Worm (Caenorhabditis elegans) whole organism, L1 larva: ENCODE data around the gene F47G3.1.

Experiments
- C04F5.9 ChIP-seq: sonication (generic microtip); optimal IDR thresholded peaks from 2 replicates; lab custom pipeline; 2016; ENCODE audit warnings: missing genetic modification characterization, missing compliant biosample characterization
- C16A3.4 ChIP-seq: fragments of 150-350 bp; optimal IDR thresholded peaks from 2 replicates; lab custom pipeline; 2014; ENCODE audit warnings: missing biosample characterization, missing genetic modification characterization
- C34B4.2 ChIP-seq: sonication (generic microtip); optimal IDR thresholded peaks from 2 replicates; lab custom pipeline; 2017; ENCODE audit warnings: mild to moderate bottlenecking, missing genetic modification characterization, missing compliant biosample characterization
- F16B12.6 ChIP-seq: fragments of 150-350 bp; optimal IDR thresholded peaks from 2 replicates; lab custom pipeline; 2014; ENCODE audit warnings: missing biosample characterization, missing genetic modification characterization
- blmp-1 ChIP-seq: fragments of 150-350 bp; optimal IDR thresholded peaks from 2 replicates; lab custom pipeline; 2014; ENCODE audit warnings: missing biosample characterization, missing genetic modification characterization
- ceh-63 ChIP-seq: fragments of 200-800 bp; sonication (Bioruptor generic); optimal IDR thresholded peaks from 2 replicates; lab custom pipeline; 2018; ENCODE audit warnings: mild to moderate bottlenecking, missing genetic modification characterization, missing compliant biosample characterization
- ceh-8 ChIP-seq: fragments of 200-800 bp; sonication (Bioruptor generic); optimal IDR thresholded peaks from 2 replicates; lab custom pipeline; 2018; ENCODE audit warnings: mild to moderate bottlenecking, missing genetic modification characterization, moderate library complexity, missing compliant biosample characterization
- ceh-88 ChIP-seq: fragments of 200-800 bp; sonication (Bioruptor generic); IDR thresholded peaks from 2 replicates; pipeline ENCODE4 v1.3.6; 2022; ENCODE audit warnings: missing genetic modification characterization, missing compliant biosample characterization
- ceh-90 ChIP-seq: sonication (generic microtip); optimal IDR thresholded peaks from 2 replicates; lab custom pipeline; 2016; ENCODE audit warnings: missing genetic modification characterization, missing compliant biosample characterization
- ces-1 ChIP-seq: fragments of 150-350 bp; optimal IDR thresholded peaks from 2 replicates; lab custom pipeline; 2014; ENCODE audit warnings: missing biosample characterization, missing genetic modification reagents, missing genetic modification characterization
- dpl-1 ChIP-seq, 3 experiments: fragments of 150-350 bp in 2 of 3; sonication (generic microtip) in 1 of 3; optimal IDR thresholded peaks; 2 replicates each; lab custom pipeline; 2014 to 2017; ENCODE audit warnings: missing biosample characterization in 3 of 3, missing genetic modification characterization in 3 of 3, missing genetic modification reagents in 3 of 3
- egl-13 ChIP-seq: sonication (generic microtip); optimal IDR thresholded peaks from 2 replicates; lab custom pipeline; 2016; ENCODE audit warnings: missing genotype, missing genetic modification reagents, missing genetic modification characterization, missing compliant biosample characterization
- elt-2 ChIP-seq: sonication (generic microtip); optimal IDR thresholded peaks from 2 replicates; lab custom pipeline; 2016; ENCODE audit warnings: missing genetic modification characterization, mild to moderate bottlenecking, inconsistent platforms, missing compliant biosample characterization, missing genetic modification reagents
- elt-3 ChIP-seq, 6 experiments: fragments of 150-350 bp in 1 of 6; sonication (generic microtip); optimal IDR thresholded peaks; 2 replicates each; lab custom pipeline; 2017 to 2018; ENCODE audit warnings: missing biosample characterization in 6 of 6, missing genetic modification characterization in 6 of 6, inconsistent platforms in 1 of 6
- ets-5 ChIP-seq: fragments of 200-800 bp; sonication (Bioruptor generic); IDR thresholded peaks from 2 replicates; pipeline ENCODE4 v1.3.6; 2022; ENCODE audit warnings: missing genetic modification characterization, missing compliant biosample characterization
- fkh-4 ChIP-seq: sonication (generic microtip); optimal IDR thresholded peaks from 2 replicates; lab custom pipeline; 2016; ENCODE audit warnings: missing compliant biosample characterization, missing genetic modification characterization, borderline replicate concordance
- fkh-8 ChIP-seq: sonication (generic microtip); optimal IDR thresholded peaks from 2 replicates; lab custom pipeline; 2016; ENCODE audit warnings: mild to moderate bottlenecking, missing genetic modification characterization, missing compliant biosample characterization
- grh-1 ChIP-seq: fragments of 200-800 bp; sonication (Bioruptor generic); IDR thresholded peaks from 2 replicates; pipeline ENCODE4 v1.3.6; 2022; ENCODE audit warnings: missing genetic modification reagents, missing genetic modification characterization, missing compliant biosample characterization
- hlh-17 ChIP-seq: fragments of 200-800 bp; sonication (Bioruptor generic); optimal IDR thresholded peaks from 2 replicates; lab custom pipeline; 2018; ENCODE audit warnings: missing genetic modification characterization, mild to moderate bottlenecking, missing compliant biosample characterization, moderate library complexity, borderline replicate concordance
- hpl-2 ChIP-seq: fragments of 150-350 bp; optimal IDR thresholded peaks from 2 replicates; lab custom pipeline; 2014; ENCODE audit warnings: missing biosample characterization, missing genetic modification reagents, missing genetic modification characterization
- irx-1 ChIP-seq: sonication (generic microtip); optimal IDR thresholded peaks from 2 replicates; lab custom pipeline; 2016; ENCODE audit warnings: missing genetic modification characterization, missing compliant biosample characterization
- jun-1 ChIP-seq: fragments of 150-350 bp; optimal IDR thresholded peaks from 2 replicates; lab custom pipeline; 2014; ENCODE audit warnings: missing biosample characterization, missing genetic modification reagents, missing genetic modification characterization
- lin-13 ChIP-seq: fragments of 150-350 bp; optimal IDR thresholded peaks from 2 replicates; lab custom pipeline; 2014; ENCODE audit warnings: missing biosample characterization, missing genetic modification reagents, missing genetic modification characterization
- lin-15B ChIP-seq: fragments of 150-350 bp; sonication (generic microtip); optimal IDR thresholded peaks from 3 replicates; lab custom pipeline; 2014; ENCODE audit warnings: missing biosample characterization, missing genetic modification characterization
- lin-35 ChIP-seq, 2 experiments: fragments of 150-350 bp; optimal IDR thresholded peaks; 2 replicates each; lab custom pipeline; 2014; ENCODE audit warnings: missing biosample characterization in 2 of 2, missing genetic modification characterization in 2 of 2, missing genetic modification reagents in 2 of 2
- lin-39 ChIP-seq: fragments of 150-350 bp; optimal IDR thresholded peaks from 2 replicates; lab custom pipeline; 2014; ENCODE audit warnings: missing biosample characterization, missing genetic modification reagents, missing genetic modification characterization
- lir-3 ChIP-seq: sonication (generic microtip); optimal IDR thresholded peaks from 2 replicates; lab custom pipeline; 2016; ENCODE audit warnings: mild to moderate bottlenecking, missing genetic modification characterization, moderate library complexity, missing compliant biosample characterization; ENCODE audit not compliant: poor library complexity
- mdl-1 ChIP-seq, 2 experiments: fragments of 150-350 bp; optimal IDR thresholded peaks; 2 replicates each; lab custom pipeline; 2014 to 2017; ENCODE audit warnings: missing biosample characterization in 2 of 2, missing genetic modification characterization in 2 of 2, inconsistent platforms in 1 of 2
- mef-2 ChIP-seq: fragments of 150-350 bp; optimal IDR thresholded peaks from 2 replicates; lab custom pipeline; 2014; ENCODE audit warnings: missing biosample characterization, missing genetic modification characterization
- nhr-11 ChIP-seq: fragments of 150-350 bp; optimal IDR thresholded peaks from 2 replicates; lab custom pipeline; 2014; ENCODE audit warnings: missing biosample characterization, missing genetic modification characterization
- nhr-12 ChIP-seq: sonication (generic microtip); optimal IDR thresholded peaks from 2 replicates; lab custom pipeline; 2017; ENCODE audit warnings: missing biosample characterization, missing genetic modification characterization
- nhr-19 ChIP-seq: fragments of 200-800 bp; sonication (Bioruptor generic); conservative IDR thresholded peaks from 2 replicates; pipeline ENCODE4 v1.3.6; 2022; ENCODE audit warnings: missing genetic modification characterization, missing compliant biosample characterization
- nhr-20 ChIP-seq: sonication (generic microtip); optimal IDR thresholded peaks from 2 replicates; lab custom pipeline; 2016; ENCODE audit warnings: mild to moderate bottlenecking, missing genetic modification characterization, missing compliant biosample characterization
- nhr-237 ChIP-seq: fragments of 150-350 bp; optimal IDR thresholded peaks from 2 replicates; lab custom pipeline; 2014; ENCODE audit warnings: missing biosample characterization, missing genetic modification characterization
- nhr-47 ChIP-seq: sonication (generic microtip); optimal IDR thresholded peaks from 2 replicates; lab custom pipeline; 2016; ENCODE audit warnings: mild to moderate bottlenecking, missing genetic modification characterization, moderate library complexity, missing compliant biosample characterization
- nhr-71 ChIP-seq: sonication (generic microtip); optimal IDR thresholded peaks from 2 replicates; lab custom pipeline; 2016; ENCODE audit warnings: mild to moderate bottlenecking, missing genetic modification characterization, moderate library complexity, missing compliant biosample characterization
- nhr-76 ChIP-seq: sonication (generic microtip); optimal IDR thresholded peaks from 2 replicates; lab custom pipeline; 2017; ENCODE audit warnings: missing biosample characterization, missing genetic modification characterization
- nhr-84 ChIP-seq: sonication (generic microtip); optimal IDR thresholded peaks from 2 replicates; lab custom pipeline; 2017; ENCODE audit warnings: missing biosample characterization, missing genetic modification characterization
- nhr-85 ChIP-seq: sonication (generic microtip); peaks from one replicate; lab custom pipeline; 2016; ENCODE audit warnings: missing genetic modification characterization, inconsistent platforms, missing compliant biosample characterization
- rnt-1 ChIP-seq: sonication (generic microtip); optimal IDR thresholded peaks from 2 replicates; lab custom pipeline; 2016; ENCODE audit warnings: mild to moderate bottlenecking, missing genetic modification characterization, moderate library complexity, missing compliant biosample characterization
- snpc-4 ChIP-seq: fragments of 150-350 bp; optimal IDR thresholded peaks from 2 replicates; lab custom pipeline; 2014; ENCODE audit warnings: missing biosample characterization, missing genetic modification characterization
- sox-4 ChIP-seq: sonication (generic microtip); optimal IDR thresholded peaks from 2 replicates; lab custom pipeline; 2016; ENCODE audit warnings: missing genetic modification characterization, missing compliant biosample characterization
- sptf-1 ChIP-seq: fragments of 150-350 bp; optimal IDR thresholded peaks from 2 replicates; lab custom pipeline; 2014; ENCODE audit warnings: missing biosample characterization, missing genetic modification characterization
- sup-37 ChIP-seq: fragments of 200-800 bp; sonication (Bioruptor generic); optimal IDR thresholded peaks from 2 replicates; lab custom pipeline; 2018; ENCODE audit warnings: mild to moderate bottlenecking, missing genetic modification characterization, missing compliant biosample characterization
- swsn-7 ChIP-seq: sonication (generic microtip); optimal IDR thresholded peaks from 2 replicates; lab custom pipeline; 2016; ENCODE audit warnings: missing genetic modification characterization, missing compliant biosample characterization
- tbx-2 ChIP-seq: sonication (generic microtip); optimal IDR thresholded peaks from 2 replicates; lab custom pipeline; 2016; ENCODE audit warnings: missing genetic modification characterization, missing compliant biosample characterization
- tlp-1 ChIP-seq: fragments of 150-350 bp; optimal IDR thresholded peaks from 2 replicates; lab custom pipeline; 2014; ENCODE audit warnings: missing biosample characterization, missing genetic modification characterization
- unc-130 ChIP-seq: fragments of 150-350 bp; optimal IDR thresholded peaks from 2 replicates; lab custom pipeline; 2017; ENCODE audit warnings: missing biosample characterization, missing genetic modification characterization, inconsistent platforms
- unc-30 ChIP-seq: sonication (generic microtip); optimal IDR thresholded peaks from 2 replicates; lab custom pipeline; 2017; ENCODE audit warnings: missing biosample characterization, missing genetic modification characterization
- unc-62 ChIP-seq: fragments of 150-350 bp; optimal IDR thresholded peaks from 2 replicates; lab custom pipeline; 2014; ENCODE audit warnings: missing biosample characterization, missing genetic modification reagents, missing genetic modification characterization
- vab-15 ChIP-seq: sonication (generic microtip); optimal IDR thresholded peaks from 2 replicates; lab custom pipeline; 2017; ENCODE audit warnings: missing genotype, mild to moderate bottlenecking, missing genetic modification characterization, missing compliant biosample characterization
- zag-1 ChIP-seq: fragments of 150-350 bp; optimal IDR thresholded peaks from 2 replicates; lab custom pipeline; 2014; ENCODE audit warnings: missing biosample characterization, missing genetic modification characterization
- zip-4 ChIP-seq: fragments of 200-800 bp; sonication (Bioruptor generic); optimal IDR thresholded peaks from 2 replicates; lab custom pipeline; 2018; ENCODE audit warnings: mild to moderate bottlenecking, missing genetic modification characterization, moderate library complexity, missing compliant biosample characterization
- ztf-4 ChIP-seq: fragments of 150-350 bp; optimal IDR thresholded peaks from 2 replicates; lab custom pipeline; 2014; ENCODE audit warnings: missing biosample characterization, missing genetic modification characterization

F47G3.1 gene

DNA sequence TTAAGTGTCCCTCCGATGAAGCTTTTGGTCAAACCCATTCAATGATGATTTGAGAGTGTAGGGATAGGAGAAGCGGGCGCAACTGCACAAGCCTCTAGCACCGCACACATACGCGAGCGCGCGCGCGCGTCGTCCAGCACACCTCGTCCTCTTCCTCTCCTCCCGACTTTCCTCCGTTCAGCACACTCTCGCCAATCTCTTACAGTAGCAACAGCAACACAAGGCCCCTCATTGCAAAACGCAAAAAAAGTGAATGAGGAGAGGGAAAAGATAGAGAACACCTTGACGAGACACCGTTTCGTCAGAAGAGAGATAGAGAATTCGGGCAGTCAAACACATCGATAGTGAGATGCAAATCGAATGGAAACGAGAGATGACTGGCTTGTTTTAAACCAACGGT, 46.9 kb downstream of the F47G3.1 start (continued):
- TF ChIP-seq ceh-8 (GFP tag; lab: Kevin White, UChicago): no peak
- TF ChIP-seq sup-37 (GFP tag; lab: Kevin White, UChicago): no peak
- TF ChIP-seq nhr-85: no peak
- no peak for TF ChIP-seq zag-1 (tag; lab: Kevin White, UChicago)
- no peak for TF ChIP-seq C16A3.4 (tag; lab: Kevin White, UChicago)
- peak; percentile 95 for TF ChIP-seq blmp-1
- no peak for TF ChIP-seq sox-4
- TF ChIP-seq ces-1 (GFP tag; lab: Kevin White, UChicago): no peak
- TF ChIP-seq hpl-2 (GFP tag; lab: Kevin White, UChicago): no peak
- TF ChIP-seq nhr-20 (tag; lab: Kevin White, UChicago): peak; percentile 52
- peak in 1 of 3 experiments; percentile 8 for TF ChIP-seq dpl-1 (GFP tag; optimal IDR thresholded peaks at IDR 0.05; lab: Kevin White, UChicago)
- no peak for TF ChIP-seq snpc-4
- no peak for TF ChIP-seq ceh-63 (GFP tag; lab: Kevin White, UChicago)
- TF ChIP-seq nhr-12: no peak
- no peak for TF ChIP-seq lir-3 (tag; lab: Kevin White, UChicago)
- peak; percentile 44 for TF ChIP-seq swsn-7
- TF ChIP-seq elt-2 (tag; lab: Kevin White, UChicago): no peak
- TF ChIP-seq tlp-1: no peak
- TF ChIP-seq nhr-11 (tag; lab: Kevin White, UChicago): no peak
- no peak for TF ChIP-seq grh-1 (GFP tag; lab: Robert Waterston, UW)
- TF ChIP-seq unc-62 (GFP tag; lab: Kevin White, UChicago): no peak
- no peak for TF ChIP-seq vab-15 (tag; lab: Kevin White, UChicago)
- no peak for TF ChIP-seq mef-2 (tag; lab: Kevin White, UChicago)
- TF ChIP-seq C04F5.9 (tag; lab: Kevin White, UChicago): no peak
- TF ChIP-seq unc-130 (tag; lab: Kevin White, UChicago): no peak
- no peak for TF ChIP-seq lin-13
- no peak for TF ChIP-seq fkh-8
- TF ChIP-seq nhr-237 (tag; lab: Kevin White, UChicago): no peak
- no peak for TF ChIP-seq ets-5 (GFP tag; lab: Robert Waterston, UW)
- no peak for TF ChIP-seq lin-39 (tag; lab: Kevin White, UChicago)
- TF ChIP-seq rnt-1 (tag; lab: Kevin White, UChicago): peak; percentile 52
- TF ChIP-seq mdl-1 (tag; optimal IDR thresholded peaks at IDR 0.05; lab: Kevin White, UChicago): peak in 1 of 2 experiments; percentile 31
- no peak for TF ChIP-seq unc-30 (tag; lab: Kevin White, UChicago)
- no peak for TF ChIP-seq nhr-76 (tag; lab: Kevin White, UChicago)
- no peak for TF ChIP-seq C34B4.2 (tag; lab: Kevin White, UChicago)
- peak; percentile 54 for TF ChIP-seq nhr-71 (tag; lab: Kevin White, UChicago)
- TF ChIP-seq ztf-4 (tag; lab: Kevin White, UChicago): no peak
- peak in 1 of 6 experiments; percentile 19 for TF ChIP-seq elt-3 (tag; optimal IDR thresholded peaks at IDR 0.05; lab: Kevin White, UChicago)
- TF ChIP-seq F16B12.6 (tag; lab: Kevin White, UChicago): no peak
- TF ChIP-seq ceh-90: no peak
- no peak for TF ChIP-seq egl-13 (tag; lab: Kevin White, UChicago)
- TF ChIP-seq fkh-4 (tag; lab: Kevin White, UChicago): no peak
- TF ChIP-seq hlh-17 (GFP tag; lab: Kevin White, UChicago): no peak
- peak; percentile 30 for TF ChIP-seq nhr-47
- TF ChIP-seq sptf-1 (tag; lab: Kevin White, UChicago): no peak
- TF ChIP-seq zip-4 (GFP tag; lab: Kevin White, UChicago): no peak
- no peak for TF ChIP-seq nhr-19 (GFP tag; lab: Robert Waterston, UW)
- peak; percentile 1 for TF ChIP-seq jun-1 (tag; lab: Kevin White, UChicago)
- TF ChIP-seq lin-15B (tag; lab: Kevin White, UChicago): no peak
- TF ChIP-seq lin-35 (GFP tag; optimal IDR thresholded peaks at IDR 0.05; lab: Kevin White, UChicago): peak in 1 of 2 experiments; percentile 48
- TF ChIP-seq nhr-84: no peak
- TF ChIP-seq irx-1 (tag; lab: Kevin White, UChicago): peak; percentile 27
- TF ChIP-seq tbx-2: peak; percentile 28
- no peak for TF ChIP-seq ceh-88
